Fruit fly (Drosophila melanogaster) whole organism, embryonic: ENCODE results near the gene CG16727.

Experiments
- Awh ChIP-seq: fragments of 200-800 bp; sonication (Bioruptor generic); IDR thresholded peaks from 2 replicates; pipeline ENCODE4, ENCODE4 v1.3.6; 2022; ENCODE audit warnings: missing biosample characterization, missing genetic modification characterization
- CG10147 ChIP-seq: fragments of 200-800 bp; sonication (Bioruptor generic); optimal IDR thresholded peaks from 2 replicates; lab custom pipeline; 2019; ENCODE audit warnings: missing biosample characterization, mild to moderate bottlenecking, missing genetic modification characterization, moderate library complexity
- CG10543 ChIP-seq: fragments of 200-800 bp; sonication (Bioruptor generic); optimal IDR thresholded peaks from 3 replicates; lab custom pipeline; 2017; ENCODE audit warnings: missing biosample characterization, mild to moderate bottlenecking, missing genetic modification characterization, moderate library complexity
- CG11398 ChIP-seq: fragments of 200-800 bp; sonication (Bioruptor generic); optimal IDR thresholded peaks from 2 replicates; lab custom pipeline; 2016; ENCODE audit warnings: missing biosample characterization, missing genetic modification characterization
- CG11695 ChIP-seq: fragments of 200-800 bp; sonication (Bioruptor generic); IDR thresholded peaks from 3 replicates; pipeline ENCODE4 v1.3.6; 2022; ENCODE audit warnings: missing biosample characterization, missing genetic modification characterization
- CG11696 ChIP-seq: fragments of 200-800 bp; sonication (Bioruptor generic); IDR thresholded peaks from 2 replicates; pipeline ENCODE4 v1.3.6; 2022; ENCODE audit warnings: missing biosample characterization, missing genetic modification characterization
- CG1233 ChIP-seq: fragments of 200-800 bp; sonication (Bioruptor generic); optimal IDR thresholded peaks from 4 replicates; lab custom pipeline; 2018; ENCODE audit warnings: missing biosample characterization, mild to moderate bottlenecking, missing genetic modification characterization
- CG13287 ChIP-seq: fragments of 200-800 bp; sonication (Bioruptor generic); IDR thresholded peaks from 2 replicates; pipeline ENCODE4 v1.3.6; 2022; ENCODE audit warnings: missing biosample characterization, missing genetic modification characterization; ENCODE audit not compliant: partially characterized antibody
- CG13424 ChIP-seq: fragments of 200-800 bp; sonication (Bioruptor generic); optimal IDR thresholded peaks from 2 replicates; lab custom pipeline; 2019; ENCODE audit warnings: missing biosample characterization, mild to moderate bottlenecking, missing genetic modification characterization, moderate library complexity
- CG14710 ChIP-seq: fragments of 200-800 bp; sonication (Bioruptor generic); optimal IDR thresholded peaks from 3 replicates; lab custom pipeline; 2019; ENCODE audit warnings: missing biosample characterization, mild to moderate bottlenecking, missing genetic modification characterization, moderate library complexity
- CG15696 ChIP-seq: fragments of 200-800 bp; sonication (Bioruptor generic); optimal IDR thresholded peaks from 2 replicates; lab custom pipeline; 2019; ENCODE audit warnings: missing biosample characterization, mild to moderate bottlenecking, missing genetic modification characterization, moderate library complexity
- CG1603 ChIP-seq: fragments of 200-800 bp; sonication (Bioruptor generic); optimal IDR thresholded peaks from 2 replicates; lab custom pipeline; 2019; ENCODE audit warnings: missing biosample characterization, mild to moderate bottlenecking, missing genetic modification characterization, moderate library complexity
- CG16813 ChIP-seq: fragments of 200-800 bp; sonication (Bioruptor generic); IDR thresholded peaks from 3 replicates; pipeline ENCODE4 v1.3.6; 2022; ENCODE audit warnings: missing biosample characterization, missing genetic modification characterization; ENCODE audit not compliant: partially characterized antibody
- CG17186 ChIP-seq: fragments of 200-800 bp; sonication (Bioruptor generic); optimal IDR thresholded peaks from 3 replicates; lab custom pipeline; 2017; ENCODE audit warnings: missing biosample characterization, missing genetic modification reagents, missing genetic modification characterization
- CG2199 ChIP-seq: fragments of 200-800 bp; sonication (Bioruptor generic); IDR thresholded peaks from 3 replicates; pipeline ENCODE4 v1.3.6; 2022; ENCODE audit warnings: missing biosample characterization, missing genetic modification characterization
- CG7839 ChIP-seq: fragments of 200-800 bp; sonication (Bioruptor generic); optimal IDR thresholded peaks from 3 replicates; lab custom pipeline; 2018; ENCODE audit warnings: missing biosample characterization, mild to moderate bottlenecking, missing genetic modification characterization, moderate library complexity
- CG8359 ChIP-seq: fragments of 200-800 bp; sonication (Bioruptor generic); optimal IDR thresholded peaks from 2 replicates; lab custom pipeline; 2017; ENCODE audit warnings: missing biosample characterization, mild to moderate bottlenecking, missing genetic modification characterization, borderline replicate concordance
- CG8924 ChIP-seq: fragments of 200-800 bp; optimal IDR thresholded peaks from 3 replicates; lab custom pipeline; 2019; ENCODE audit warnings: missing biosample characterization, mild to moderate bottlenecking, missing genetic modification characterization, moderate library complexity
- CHES-1-like ChIP-seq: fragments of 200-800 bp; sonication (Bioruptor generic); optimal IDR thresholded peaks from 2 replicates; lab custom pipeline; 2016; ENCODE audit warnings: missing biosample characterization, missing genetic modification characterization
- Dbx ChIP-seq: fragments of 200-800 bp; sonication (Bioruptor generic); IDR thresholded peaks from 3 replicates; pipeline ENCODE4 v1.3.6; 2022; ENCODE audit warnings: missing biosample characterization, missing genetic modification characterization
- Dll ChIP-seq: fragments of 200-800 bp; sonication (Bioruptor generic); IDR thresholded peaks from 4 replicates; pipeline ENCODE4 v1.3.6; 2022; ENCODE audit warnings: missing biosample characterization, missing genetic modification characterization; ENCODE audit not compliant: partially characterized antibody
- E2f1 ChIP-seq: fragments of 200-800 bp; sonication (Bioruptor generic); IDR thresholded peaks from 2 replicates; pipeline ENCODE4 v1.3.6; 2022; ENCODE audit warnings: missing biosample characterization, missing genetic modification characterization
- Fer1 ChIP-seq: fragments of 200-800 bp; sonication (Bioruptor generic); optimal IDR thresholded peaks from 2 replicates; lab custom pipeline; 2017; ENCODE audit warnings: missing biosample characterization, mild to moderate bottlenecking, missing genetic modification characterization
- Fer3 ChIP-seq: fragments of 200-800 bp; sonication (Bioruptor generic); optimal IDR thresholded peaks from 2 replicates; lab custom pipeline; 2018; ENCODE audit warnings: missing biosample characterization, mild to moderate bottlenecking, missing genetic modification characterization, moderate library complexity
- Med ChIP-seq: fragments of 200-800 bp; sonication (Bioruptor generic); peaks from one replicate; lab custom pipeline; 2016; ENCODE audit warnings: missing biosample characterization, missing genetic modification characterization, mild to moderate bottlenecking, inconsistent platforms, moderate library complexity
- Nf-YA ChIP-seq: fragments of 200-800 bp; sonication (Bioruptor generic); IDR thresholded peaks from 2 replicates; pipeline ENCODE4 v1.3.6; 2022; ENCODE audit warnings: missing biosample characterization, missing genetic modification characterization
- PHDP ChIP-seq: fragments of 200-800 bp; sonication (Bioruptor generic); optimal IDR thresholded peaks from 3 replicates; lab custom pipeline; 2018; ENCODE audit warnings: missing biosample characterization, mild to moderate bottlenecking, missing genetic modification characterization, moderate library complexity
- Rfx ChIP-seq: fragments of 200-800 bp; sonication (Bioruptor generic); IDR thresholded peaks from 2 replicates; pipeline ENCODE4 v1.3.6; 2022; ENCODE audit warnings: missing biosample characterization, missing genetic modification characterization
- ara ChIP-seq: fragments of 200-800 bp; sonication (Bioruptor generic); IDR thresholded peaks from 2 replicates; pipeline ENCODE4 v1.3.6; 2022; ENCODE audit warnings: missing biosample characterization, missing genetic modification characterization
- bigmax ChIP-seq: fragments of 200-800 bp; sonication (Bioruptor generic); optimal IDR thresholded peaks from 2 replicates; lab custom pipeline; 2018; ENCODE audit warnings: missing biosample characterization, mild to moderate bottlenecking, missing genetic modification characterization
- chinmo ChIP-seq: fragments of 200-800 bp; sonication (Bioruptor generic); IDR thresholded peaks from 4 replicates; pipeline ENCODE4 v1.3.6; 2022; ENCODE audit warnings: missing biosample characterization, missing genetic modification characterization; ENCODE audit not compliant: partially characterized antibody
- cwo ChIP-seq: fragments of 200-800 bp; sonication (Bioruptor generic); optimal IDR thresholded peaks from 3 replicates; lab custom pipeline; 2017; ENCODE audit warnings: missing biosample characterization, missing genetic modification characterization, mild to moderate bottlenecking, moderate library complexity, missing genetic modification reagents
- disco-r ChIP-seq: fragments of 200-800 bp; sonication (Bioruptor generic); optimal IDR thresholded peaks from 2 replicates; lab custom pipeline; 2016; ENCODE audit warnings: missing biosample characterization, missing genetic modification characterization
- en ChIP-seq: fragments of 200-800 bp; sonication (Bioruptor generic); optimal IDR thresholded peaks from 2 replicates; lab custom pipeline; 2016; ENCODE audit warnings: missing biosample characterization, missing genetic modification characterization
- fd3F ChIP-seq: fragments of 200-800 bp; sonication (Bioruptor generic); optimal IDR thresholded peaks from 2 replicates; lab custom pipeline; 2018; ENCODE audit warnings: missing biosample characterization, mild to moderate bottlenecking, missing genetic modification characterization, moderate library complexity
- h ChIP-seq: fragments of >200 bp; optimal IDR thresholded peaks from 2 replicates; lab custom pipeline; 2017
- lab ChIP-seq: fragments of 200-800 bp; sonication (Bioruptor generic); optimal IDR thresholded peaks from 3 replicates; lab custom pipeline; 2017; ENCODE audit warnings: missing biosample characterization, missing genetic modification characterization, mild to moderate bottlenecking, moderate library complexity, missing genetic modification reagents
- lilli ChIP-seq: fragments of 200-800 bp; sonication (Bioruptor generic); optimal IDR thresholded peaks from 3 replicates; lab custom pipeline; 2016; ENCODE audit warnings: missing biosample characterization, missing genetic modification characterization
- lov ChIP-seq, 2 experiments: fragments of 200-800 bp in 1 of 2; fragments of >200 bp in 1 of 2; sonication (Bioruptor generic) in 1 of 2; IDR thresholded peaks in 1 of 2; optimal IDR thresholded peaks in 1 of 2; 2 replicates in 1 of 2; 3 replicates in 1 of 2; pipeline versions ENCODE4 v1.3.6 to Lab custom; 2017 to 2022; ENCODE audit warnings: missing biosample characterization in 1 of 2, missing genetic modification characterization in 1 of 2
- mam ChIP-seq: fragments of 200-800 bp; sonication (Bioruptor generic); optimal IDR thresholded peaks from 3 replicates; lab custom pipeline; 2016; ENCODE audit warnings: missing biosample characterization, missing genetic modification characterization
- p53 ChIP-seq: fragments of 200-800 bp; sonication (Bioruptor generic); optimal IDR thresholded peaks from 2 replicates; lab custom pipeline; 2016; ENCODE audit warnings: missing biosample characterization, missing genetic modification characterization
- phol ChIP-seq: fragments of 200-800 bp; sonication (Bioruptor generic); optimal IDR thresholded peaks from 3 replicates; lab custom pipeline; 2018; ENCODE audit warnings: missing biosample characterization, mild to moderate bottlenecking, missing genetic modification characterization, moderate library complexity
- pita ChIP-seq: fragments of 200-800 bp; sonication (Bioruptor generic); optimal IDR thresholded peaks from 2 replicates; lab custom pipeline; 2017; ENCODE audit warnings: missing biosample characterization, mild to moderate bottlenecking, missing genetic modification characterization
- repo ChIP-seq: fragments of 200-800 bp; sonication (Bioruptor generic); optimal IDR thresholded peaks from 2 replicates; lab custom pipeline; 2016; ENCODE audit warnings: missing biosample characterization, missing genetic modification characterization
- sd ChIP-seq: fragments of 200-800 bp; sonication (Bioruptor generic); optimal IDR thresholded peaks from 3 replicates; lab custom pipeline; 2018; ENCODE audit warnings: missing biosample characterization, mild to moderate bottlenecking, missing genetic modification characterization, moderate library complexity
- seq ChIP-seq: fragments of 200-800 bp; sonication (Bioruptor generic); IDR thresholded peaks from 2 replicates; pipeline ENCODE4 v1.3.6; 2022; ENCODE audit warnings: missing biosample characterization, missing genetic modification characterization
- stwl ChIP-seq: fragments of 200-800 bp; sonication (Bioruptor generic); optimal IDR thresholded peaks from 3 replicates; lab custom pipeline; 2018; ENCODE audit warnings: missing biosample characterization, mild to moderate bottlenecking, missing genetic modification characterization, moderate library complexity
- sug ChIP-seq: fragments of 200-800 bp; optimal IDR thresholded peaks from 2 replicates; lab custom pipeline; 2019; ENCODE audit warnings: missing biosample characterization, mild to moderate bottlenecking, missing genetic modification characterization, moderate library complexity
- unpg ChIP-seq: fragments of 200-800 bp; sonication (Bioruptor generic); optimal IDR thresholded peaks from 3 replicates; lab custom pipeline; 2018; ENCODE audit warnings: missing biosample characterization, mild to moderate bottlenecking, missing genetic modification characterization, moderate library complexity
- usp ChIP-seq: fragments of >200 bp; optimal IDR thresholded peaks from 2 replicates; lab custom pipeline; 2017; ENCODE audit warnings: missing biosample characterization, missing genetic modification characterization

Gene CG16727

DNA sequence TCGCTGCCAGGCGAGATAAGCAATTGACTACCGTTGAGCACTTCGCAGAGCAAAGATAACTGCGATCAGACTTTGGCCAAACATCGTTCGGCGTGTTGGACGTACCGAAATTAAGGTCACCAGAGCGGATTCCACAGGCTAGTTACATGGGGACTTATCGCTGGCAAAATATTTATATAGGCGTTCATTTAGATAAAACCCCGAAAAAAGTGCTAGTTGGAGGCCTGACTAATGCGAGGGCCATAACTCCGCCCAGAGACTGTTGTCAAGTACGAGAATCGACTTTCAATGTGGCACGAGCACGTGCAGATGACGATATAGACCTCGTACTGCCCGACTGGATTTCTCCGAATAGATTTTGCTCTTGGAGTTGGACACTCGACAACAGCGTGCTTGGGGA, 6.7 kb downstream of the CG16727 start (continued):
- TF ChIP-seq sd (tag; lab: Kevin White, UChicago) (peak; percentile 86), lilli (GFP tag; lab: Kevin White, UChicago) (no peak), CG8924 (tag; lab: Kevin White, UChicago) (no peak), CG14710 (tag; lab: Kevin White, UChicago) (no peak), Rfx (GFP tag; lab: Robert Waterston, UW) (peak; percentile 23; the same call in 1 of the 2 replicates), chinmo (GFP tag; lab: Robert Waterston, UW) (0 out of 4 replicates have a peak, but pooled peaks have one; percentile 71), CG17186 (GFP tag; lab: Kevin White, UChicago) (no peak), stwl (no peak), Awh (GFP tag; lab: Robert Waterston, UW) (no peak), CG1233 (no peak), lov (optimal IDR thresholded peaks at IDR 0.05; lab: Kevin White, UChicago) (no peak), lov (GFP tag; IDR thresholded peaks at IDR 0.05; lab: Robert Waterston, UW) (no peak), CG10543 (peak; percentile 16), disco-r (GFP tag; lab: Kevin White, UChicago) (no peak), p53 (GFP tag; lab: Kevin White, UChicago) (no peak), E2f1 (no peak), mam (GFP tag; lab: Kevin White, UChicago) (no peak), CG7839 (tag; lab: Kevin White, UChicago) (no peak), bigmax (GFP tag; lab: Kevin White, UChicago) (no peak), CG1603 (tag; lab: Kevin White, UChicago) (no peak), CG13287 (GFP tag; lab: Robert Waterston, UW) (no peak), en (GFP tag; lab: Kevin White, UChicago) (no peak), unpg (GFP tag; lab: Kevin White, UChicago) (no peak), h (no peak), cwo (peak; percentile 88), PHDP (no peak), Fer3 (tag; lab: Kevin White, UChicago) (no peak), CG15696 (no peak), Fer1 (GFP tag; lab: Kevin White, UChicago) (no peak), Med (GFP tag; lab: Kevin White, UChicago) (peak; percentile 80), sug (peak; percentile 52), CG10147 (GFP tag; lab: Kevin White, UChicago) (no peak), seq (GFP tag; lab: Robert Waterston, UW) (0 out of 2 replicates have a peak, but pooled peaks have one; percentile 26), Dbx (GFP tag; lab: Robert Waterston, UW) (no peak), repo (GFP tag; lab: Kevin White, UChicago) (no peak), CG11398 (GFP tag; lab: Kevin White, UChicago) (no peak), phol (no peak), CG16813 (GFP tag; lab: Robert Waterston, UW) (no peak), Nf-YA (GFP tag; lab: Robert Waterston, UW) (no peak), CG11696 (GFP tag; lab: Robert Waterston, UW) (no peak), Dll (no peak), fd3F (no peak), CG13424 (tag; lab: Kevin White, UChicago) (no peak), ara (GFP tag; lab: Robert Waterston, UW) (no peak), CG11695 (GFP tag; lab: Robert Waterston, UW) (no peak), CG8359 (GFP tag; lab: Kevin White, UChicago) (no peak), usp (GFP tag; lab: Kevin White, UChicago) (no peak), CG2199 (GFP tag; lab: Robert Waterston, UW) (0 out of 3 replicates have a peak, but pooled peaks have one; percentile 44), lab (GFP tag; lab: Kevin White, UChicago) (peak; percentile 28), CHES-1-like (no peak), pita (GFP tag; lab: Kevin White, UChicago) (no peak)
- TF ChIP-seq, all 482 proteins: peak for 21
